Worm (Caenorhabditis elegans): ENCODE data around the gene pat-2.

DNA sequence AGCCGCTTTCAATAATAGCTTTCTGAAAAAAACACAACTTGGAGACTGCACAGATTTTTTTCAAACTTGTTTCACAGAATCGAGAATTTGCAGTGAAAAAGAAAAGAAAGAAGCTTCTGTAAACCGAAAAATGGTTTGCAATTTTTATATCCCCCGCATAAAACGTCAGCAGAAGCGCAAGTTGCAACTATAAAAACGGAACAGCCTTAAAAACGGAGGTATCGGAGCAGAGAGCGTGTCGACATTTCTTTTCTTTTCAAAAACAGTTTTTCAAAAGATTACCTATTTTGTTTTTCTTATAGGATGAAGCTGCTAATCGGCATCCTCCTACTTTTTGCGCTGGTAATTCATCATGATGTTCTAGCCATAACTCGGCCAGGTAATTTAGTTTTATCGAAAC lies 33.3 kb downstream of the pat-2 start, which contains the start of gene plg-1:
- no peak for TF ChIP-seq ama-1 (optimal IDR thresholded peaks at IDR 0.05)
- TF ChIP-seq nhr-237 (tag; optimal IDR thresholded peaks at IDR 0.05) = no peak
- TF ChIP-seq ztf-11 (tag; optimal IDR thresholded peaks at IDR 0.05) = no peak
- no peak for TF ChIP-seq egl-27 (tag; optimal IDR thresholded peaks at IDR 0.05)
- no peak for TF ChIP-seq fos-1 (tag; optimal IDR thresholded peaks at IDR 0.05)
- no peak for TF ChIP-seq aly-2 (tag; optimal IDR thresholded peaks at IDR 0.05)

Measured in whole organism, L3 larva.